Fruit fly (Drosophila melanogaster) whole organism, larva: ENCODE data around the gene CG31176.
A peak's percentile ranks its signal among the peaks of the same experiment; 100 is the strongest.

Source experiments
- noc ChIP-seq: fragments of 200-800 bp; sonication (Bioruptor generic); optimal IDR thresholded peaks from 3 replicates; lab custom pipeline; 2019; ENCODE audit warnings: missing biosample characterization, mild to moderate bottlenecking, missing genetic modification characterization, moderate library complexity

Gene CG31176

dm6 chr3R:21731682-21732081 lies 12.2 kb upstream of the CG31176 start:
- TF ChIP-seq noc = no peak

dm6 chr3R:21730955-21731354 lies 11.5 kb upstream of the CG31176 start:
- no peak for TF ChIP-seq noc

- TF ChIP-seq noc = no peak
Measured at dm6 chr3R:21726593-21726992, 7.1 kb upstream of the CG31176 start.

- no peak for TF ChIP-seq noc
Measured at dm6 chr3R:21722457-21722856, 3.0 kb upstream of the CG31176 start.

- TF ChIP-seq noc = peak; percentile 19
Measured at dm6 chr3R:21719934-21720431, 523 bp upstream of the CG31176 start.

- TF ChIP-seq noc = no peak
Measured at dm6 chr3R:21704439-21704838, 15.0 kb downstream of the CG31176 start.

dm6 chr3R:21703346-21703745 lies 16.1 kb downstream of the CG31176 start:
- no peak for TF ChIP-seq noc

- TF ChIP-seq noc = no peak
Measured at dm6 chr3R:21701529-21701928, 17.9 kb downstream of the CG31176 start.

dm6 chr3R:21700458-21700857 lies 19.0 kb downstream of the CG31176 start:
- TF ChIP-seq noc = no peak

dm6 chr3R:21698895-21699300 lies 20.6 kb downstream of the CG31176 start:
- TF ChIP-seq noc = peak; percentile 25

- no peak for TF ChIP-seq noc
Measured at dm6 chr3R:21693110-21693672, 26.3 kb downstream of the CG31176 start.

dm6 chr3R:21691114-21691513 lies 28.3 kb downstream of the CG31176 start:
- TF ChIP-seq noc = no peak

- no peak for TF ChIP-seq noc
Measured at dm6 chr3R:21688596-21688995, 30.9 kb downstream of the CG31176 start.

dm6 chr3R:21687902-21688301 lies 31.6 kb downstream of the CG31176 start:
- no peak for TF ChIP-seq noc

- no peak for TF ChIP-seq noc
Measured at dm6 chr3R:21682041-21682440, 37.4 kb downstream of the CG31176 start.

- no peak for TF ChIP-seq noc
Measured at dm6 chr3R:21679310-21679709, 40.1 kb downstream of the CG31176 start.

dm6 chr3R:21671636-21672035 lies 47.8 kb downstream of the CG31176 start, which contains the start of gene PolA1:
PolA1 (minus strand) TSS chr3R:21671750.
- no peak for TF ChIP-seq noc

- no peak for TF ChIP-seq noc
Measured at dm6 chr3R:21665404-21665803, 54.1 kb downstream of the CG31176 start.

dm6 chr3R:21664089-21664488 lies 55.4 kb downstream of the CG31176 start, which contains the start of gene Jhbp16:
Jhbp16 (plus strand) TSS chr3R:21664389.
- no peak for TF ChIP-seq noc
